Worm (Caenorhabditis elegans): ENCODE results near the gene prdm-14.
"Not testable (repeated sequence)": the region's sequence is repeated elsewhere in the genome, so short reads cannot be mapped to it uniquely, and the experiment has no call there.

DNA sequence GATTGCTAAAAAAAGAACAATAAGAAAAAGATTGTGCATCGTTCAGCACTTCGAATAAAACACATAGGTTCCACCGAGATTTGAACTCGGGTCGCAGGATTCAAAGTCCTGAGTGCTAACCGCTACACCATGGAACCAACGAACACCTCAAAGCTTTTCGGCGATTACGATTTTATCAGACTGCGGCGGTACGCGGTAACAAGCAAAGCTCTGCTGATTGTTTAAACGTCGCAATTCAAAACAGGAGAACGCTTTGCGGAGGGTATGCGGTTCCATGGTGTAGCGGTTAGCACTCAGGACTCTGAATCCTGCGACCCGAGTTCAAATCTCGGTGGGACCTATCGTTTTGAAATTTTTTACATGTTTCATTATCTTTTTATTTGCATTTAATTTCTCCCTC, 44.5 kb downstream of the prdm-14 start:
- not testable (repeated sequence) for TF ChIP-seq ama-1 (optimal IDR thresholded peaks at IDR 0.05); lin-13 (GFP tag; optimal IDR thresholded peaks at IDR 0.05); fkh-10 (GFP tag; optimal IDR thresholded peaks at IDR 0.05); snpc-4 (tag; optimal IDR thresholded peaks at IDR 0.05); nhr-11 (tag; optimal IDR thresholded peaks at IDR 0.05); nhr-237 (tag; optimal IDR thresholded peaks at IDR 0.05); egl-27 (tag; optimal IDR thresholded peaks at IDR 0.05); lir-3 (tag; optimal IDR thresholded peaks at IDR 0.05; ENCODE audit: poor library complexity); hpl-2 (GFP tag; optimal IDR thresholded peaks at IDR 0.05); ztf-4 (tag; optimal IDR thresholded peaks at IDR 0.05); pqm-1 (tag; optimal IDR thresholded peaks at IDR 0.05); aha-1 (tag; optimal IDR thresholded peaks at IDR 0.05); sox-4 (tag; optimal IDR thresholded peaks at IDR 0.05)
